Fruit fly (Drosophila melanogaster): ENCODE results near the gene E5.

DNA sequence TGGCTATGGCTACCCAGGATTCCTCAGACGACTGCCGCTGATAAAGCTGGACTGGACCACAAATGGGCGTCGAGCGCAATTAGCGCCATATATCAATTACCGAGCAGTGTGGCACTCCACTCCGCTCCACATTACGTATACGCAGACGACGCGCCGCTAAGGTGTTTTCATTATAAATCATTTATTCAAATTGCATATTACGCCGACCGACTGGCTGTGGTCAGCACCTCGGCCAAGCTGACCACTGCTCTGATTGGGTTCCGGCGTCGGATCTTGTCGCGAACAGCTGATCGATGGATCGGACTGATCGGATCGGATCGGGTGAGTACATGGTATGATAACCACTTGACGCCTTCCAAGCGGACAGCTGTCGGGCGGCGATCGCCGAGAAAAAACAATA, 41.8 kb downstream of the E5 start:
- TF ChIP-seq CG32121 (GFP tag; IDR thresholded peaks at IDR 0.05) (no peak), rn (GFP tag; IDR thresholded peaks at IDR 0.05) (no peak), fd96Ca (GFP tag; IDR thresholded peaks at IDR 0.05) (no peak), CG13204 (GFP tag; optimal IDR thresholded peaks at IDR 0.05) (no peak), EcR (GFP tag; optimal IDR thresholded peaks at IDR 0.05) (no peak), CG8159 (tag; optimal IDR thresholded peaks at IDR 0.05) (no peak), Ets98B (GFP tag; IDR thresholded peaks at IDR 0.05) (no peak), Pif1B (GFP tag; optimal IDR thresholded peaks at IDR 0.05) (no peak), CG14655 (GFP tag; optimal IDR thresholded peaks at IDR 0.05) (no peak), CG34367 (tag; optimal IDR thresholded peaks at IDR 0.05) (no peak)

Data from whole organism, pupa.